Fruit fly (Drosophila melanogaster) whole organism, embryonic: Measurements from ENCODE around the gene CtsF.

Experiments
- Aef1 ChIP-seq: fragments of 200-800 bp; sonication (Bioruptor generic); IDR thresholded peaks from 3 replicates; pipeline ENCODE4 v1.3.6; 2022; ENCODE audit warnings: missing biosample characterization, missing genetic modification characterization
- B-H2 ChIP-seq: fragments of 200-800 bp; sonication (Bioruptor generic); optimal IDR thresholded peaks from 2 replicates; lab custom pipeline; 2018; ENCODE audit warnings: missing biosample characterization, mild to moderate bottlenecking, missing genetic modification characterization
- CG11504 ChIP-seq: fragments of 200-800 bp; sonication (Bioruptor generic); optimal IDR thresholded peaks from 3 replicates; lab custom pipeline; 2019; ENCODE audit warnings: missing biosample characterization, mild to moderate bottlenecking, missing genetic modification characterization, moderate library complexity
- CG1233 ChIP-seq: fragments of 200-800 bp; sonication (Bioruptor generic); optimal IDR thresholded peaks from 4 replicates; lab custom pipeline; 2018; ENCODE audit warnings: missing biosample characterization, mild to moderate bottlenecking, missing genetic modification characterization
- CG12942 ChIP-seq: fragments of 200-800 bp; sonication (Bioruptor generic); optimal IDR thresholded peaks from 3 replicates; lab custom pipeline; 2016; ENCODE audit warnings: missing biosample characterization, missing genetic modification characterization
- CG13296 ChIP-seq: fragments of 200-800 bp; sonication (Bioruptor generic); optimal IDR thresholded peaks from 3 replicates; lab custom pipeline; 2018; ENCODE audit warnings: missing biosample characterization, mild to moderate bottlenecking, missing genetic modification characterization
- CG14860 ChIP-seq: fragments of 200-800 bp; sonication (Bioruptor generic); IDR thresholded peaks from 3 replicates; pipeline ENCODE4 v1.3.6; 2022; ENCODE audit warnings: missing biosample characterization, missing genetic modification characterization; ENCODE audit not compliant: partially characterized antibody
- CG16813 ChIP-seq: fragments of 200-800 bp; sonication (Bioruptor generic); IDR thresholded peaks from 3 replicates; pipeline ENCODE4 v1.3.6; 2022; ENCODE audit warnings: missing biosample characterization, missing genetic modification characterization; ENCODE audit not compliant: partially characterized antibody
- CG16815 ChIP-seq: fragments of 200-800 bp; sonication (Bioruptor generic); optimal IDR thresholded peaks from 3 replicates; lab custom pipeline; 2017; ENCODE audit warnings: missing biosample characterization, mild to moderate bottlenecking, missing genetic modification characterization
- CG18262 ChIP-seq: fragments of 200-800 bp; optimal IDR thresholded peaks from 3 replicates; lab custom pipeline; 2019; ENCODE audit warnings: missing biosample characterization, mild to moderate bottlenecking, missing genetic modification characterization, moderate library complexity
- CG18619 ChIP-seq: fragments of 200-800 bp; sonication (Bioruptor generic); optimal IDR thresholded peaks from 3 replicates; lab custom pipeline; 2017; ENCODE audit warnings: missing biosample characterization, mild to moderate bottlenecking, missing genetic modification characterization
- CG2129 ChIP-seq: fragments of 200-800 bp; sonication (Bioruptor generic); IDR thresholded peaks from 2 replicates; pipeline ENCODE4 v1.3.6; 2022; ENCODE audit warnings: missing biosample characterization, missing genetic modification characterization; ENCODE audit not compliant: partially characterized antibody
- CG2678 ChIP-seq: fragments of 200-800 bp; sonication (Bioruptor generic); optimal IDR thresholded peaks from 3 replicates; lab custom pipeline; 2019; ENCODE audit warnings: missing biosample characterization, mild to moderate bottlenecking, missing genetic modification characterization, moderate library complexity
- CG30403 ChIP-seq: fragments of 200-800 bp; sonication (Bioruptor generic); optimal IDR thresholded peaks from 3 replicates; lab custom pipeline; 2016; ENCODE audit warnings: missing biosample characterization, missing genetic modification characterization
- CG34224 ChIP-seq: fragments of 200-800 bp; sonication (Bioruptor generic); IDR thresholded peaks from 3 replicates; pipeline ENCODE4 v1.3.6; 2022; ENCODE audit warnings: missing biosample characterization, missing genetic modification characterization; ENCODE audit not compliant: partially characterized antibody
- CG3995 ChIP-seq: fragments of 200-800 bp; sonication (Bioruptor generic); optimal IDR thresholded peaks from 3 replicates; lab custom pipeline; 2016; ENCODE audit warnings: missing biosample characterization, missing genetic modification characterization
- CG4730 ChIP-seq: fragments of 200-800 bp; sonication (Bioruptor generic); IDR thresholded peaks from 2 replicates; pipeline ENCODE4 v1.3.6; 2022; ENCODE audit warnings: missing biosample characterization, missing genetic modification characterization
- CG9727 ChIP-seq: fragments of 200-800 bp; sonication (Bioruptor generic); optimal IDR thresholded peaks from 3 replicates; lab custom pipeline; 2017; ENCODE audit warnings: missing biosample characterization, mild to moderate bottlenecking, missing genetic modification characterization
- CTCF ChIP-seq: fragments of 200-800 bp; sonication (Bioruptor generic); optimal IDR thresholded peaks from 2 replicates; lab custom pipeline; 2017; ENCODE audit warnings: missing biosample characterization, mild to moderate bottlenecking, missing genetic modification characterization, moderate library complexity
- D ChIP-seq, 2 experiments: fragments of 200-800 bp in 1 of 2; fragments of >200 bp in 1 of 2; sonication (Bioruptor generic) in 1 of 2; optimal IDR thresholded peaks; 2 replicates in 1 of 2; 3 replicates in 1 of 2; lab custom pipeline; 2017; ENCODE audit warnings: mild to moderate bottlenecking in 1 of 2, missing biosample characterization in 1 of 2, missing genetic modification characterization in 1 of 2, missing genetic modification reagents in 1 of 2
- Dll ChIP-seq: fragments of 200-800 bp; sonication (Bioruptor generic); IDR thresholded peaks from 4 replicates; pipeline ENCODE4 v1.3.6; 2022; ENCODE audit warnings: missing biosample characterization, missing genetic modification characterization; ENCODE audit not compliant: partially characterized antibody
- Eip74EF ChIP-seq, 2 experiments: fragments of 200-800 bp in 1 of 2; fragments of >200 bp in 1 of 2; sonication (Bioruptor generic) in 1 of 2; optimal IDR thresholded peaks; 2 replicates each; lab custom pipeline; 2017 to 2019; ENCODE audit warnings: missing biosample characterization in 2 of 2, missing genetic modification characterization in 2 of 2, mild to moderate bottlenecking in 1 of 2, moderate library complexity in 1 of 2
- Gsc ChIP-seq: fragments of 200-800 bp; sonication (Bioruptor generic); IDR thresholded peaks from 2 replicates; pipeline ENCODE4 v1.3.6; 2022; ENCODE audit warnings: missing biosample characterization, missing genetic modification characterization
- Hr51 ChIP-seq, 2 experiments: fragments of 200-800 bp; sonication (Bioruptor generic); optimal IDR thresholded peaks; 2 replicates in 1 of 2; 3 replicates in 1 of 2; lab custom pipeline; 2016 to 2018; ENCODE audit warnings: missing biosample characterization in 2 of 2, missing genetic modification characterization in 2 of 2, mild to moderate bottlenecking in 1 of 2, moderate library complexity in 1 of 2
- Lpt ChIP-seq: fragments of >200 bp; optimal IDR thresholded peaks from 2 replicates; lab custom pipeline; 2018; ENCODE audit warnings: missing biosample characterization, missing genetic modification characterization
- Meics ChIP-seq: fragments of 200-800 bp; sonication (Bioruptor generic); optimal IDR thresholded peaks from 2 replicates; lab custom pipeline; 2017; ENCODE audit warnings: missing biosample characterization, mild to moderate bottlenecking, missing genetic modification characterization
- NC2β ChIP-seq: fragments of 200-800 bp; sonication (Bioruptor generic); optimal IDR thresholded peaks from 2 replicates; lab custom pipeline; 2016; ENCODE audit warnings: missing biosample characterization, missing genetic modification characterization
- Rx ChIP-seq: fragments of 200-800 bp; sonication (Bioruptor generic); IDR thresholded peaks from 2 replicates; pipeline ENCODE4 v1.3.6; 2022; ENCODE audit warnings: missing biosample characterization, missing genetic modification characterization
- Sry-δ ChIP-seq: fragments of 200-800 bp; sonication (Bioruptor generic); optimal IDR thresholded peaks from 2 replicates; lab custom pipeline; 2016; ENCODE audit warnings: missing biosample characterization, missing genetic modification characterization
- Taf1 ChIP-seq: fragments of 200-800 bp; sonication (Bioruptor generic); IDR thresholded peaks from 2 replicates; pipeline ENCODE4 v1.3.6; 2022; ENCODE audit warnings: missing biosample characterization, missing genetic modification characterization
- cas ChIP-seq: fragments of 200-800 bp; sonication (Bioruptor generic); IDR thresholded peaks from 2 replicates; pipeline ENCODE4 v1.3.6; 2022; ENCODE audit warnings: missing biosample characterization, missing genetic modification characterization
- croc ChIP-seq: fragments of 200-800 bp; sonication (Bioruptor generic); conservative IDR thresholded peaks from 3 replicates; pipeline ENCODE4 v1.3.6; 2022; ENCODE audit warnings: missing biosample characterization, missing genetic modification characterization
- danr ChIP-seq: fragments of 200-800 bp; sonication (Bioruptor generic); IDR thresholded peaks from 2 replicates; pipeline ENCODE4 v1.3.6; 2022; ENCODE audit warnings: missing biosample characterization, missing genetic modification characterization
- ems ChIP-seq: fragments of 200-800 bp; sonication (Bioruptor generic); optimal IDR thresholded peaks from 3 replicates; lab custom pipeline; 2016; ENCODE audit warnings: missing biosample characterization, missing genetic modification characterization
- en ChIP-seq: fragments of 200-800 bp; sonication (Bioruptor generic); optimal IDR thresholded peaks from 2 replicates; lab custom pipeline; 2016; ENCODE audit warnings: missing biosample characterization, missing genetic modification characterization
- ewg ChIP-seq: fragments of 200-800 bp; sonication (Bioruptor generic); optimal IDR thresholded peaks from 3 replicates; lab custom pipeline; 2017; ENCODE audit warnings: mild to moderate bottlenecking, missing biosample characterization, missing genetic modification reagents, missing genetic modification characterization
- fd64A ChIP-seq: fragments of 200-800 bp; sonication (Bioruptor generic); optimal IDR thresholded peaks from 3 replicates; lab custom pipeline; 2018; ENCODE audit warnings: missing biosample characterization, mild to moderate bottlenecking, missing genetic modification characterization
- gcm ChIP-seq: fragments of 200-800 bp; sonication (Bioruptor generic); optimal IDR thresholded peaks from 2 replicates; lab custom pipeline; 2019; ENCODE audit warnings: missing biosample characterization, mild to moderate bottlenecking, missing genetic modification characterization, moderate library complexity
- gem ChIP-seq: fragments of 200-800 bp; sonication (Bioruptor generic); optimal IDR thresholded peaks from 2 replicates; lab custom pipeline; 2019; ENCODE audit warnings: missing biosample characterization, mild to moderate bottlenecking, missing genetic modification characterization, moderate library complexity
- ken ChIP-seq: fragments of 200-800 bp; sonication (Bioruptor generic); IDR thresholded peaks from 3 replicates; pipeline ENCODE4 v1.3.6; 2022; ENCODE audit warnings: missing biosample characterization, missing genetic modification characterization
- mam ChIP-seq: fragments of 200-800 bp; sonication (Bioruptor generic); optimal IDR thresholded peaks from 3 replicates; lab custom pipeline; 2016; ENCODE audit warnings: missing biosample characterization, missing genetic modification characterization
- onecut ChIP-seq: fragments of 200-800 bp; sonication (Bioruptor generic); IDR thresholded peaks from 2 replicates; pipeline ENCODE4 v1.3.6; 2022; ENCODE audit warnings: missing biosample characterization, missing genetic modification characterization
- pita ChIP-seq: fragments of 200-800 bp; sonication (Bioruptor generic); optimal IDR thresholded peaks from 2 replicates; lab custom pipeline; 2017; ENCODE audit warnings: missing biosample characterization, mild to moderate bottlenecking, missing genetic modification characterization
- psq ChIP-seq: fragments of 200-800 bp; sonication (Bioruptor generic); optimal IDR thresholded peaks from 2 replicates; lab custom pipeline; 2017; ENCODE audit warnings: missing biosample characterization, missing genetic modification characterization
- pum ChIP-seq: fragments of 200-800 bp; sonication (Bioruptor generic); optimal IDR thresholded peaks from 2 replicates; lab custom pipeline; 2016; ENCODE audit warnings: missing biosample characterization, missing genetic modification characterization
- scrt ChIP-seq: fragments of 200-800 bp; sonication (Bioruptor generic); optimal IDR thresholded peaks from 2 replicates; lab custom pipeline; 2018; ENCODE audit warnings: missing biosample characterization, mild to moderate bottlenecking, missing genetic modification characterization, moderate library complexity
- sens-2 ChIP-seq: fragments of 200-800 bp; sonication (Bioruptor generic); IDR thresholded peaks from 2 replicates; pipeline ENCODE4 v1.3.6; 2022; ENCODE audit warnings: missing biosample characterization, missing genetic modification characterization
- shn ChIP-seq: fragments of 200-800 bp; sonication (Bioruptor generic); optimal IDR thresholded peaks from 3 replicates; lab custom pipeline; 2016; ENCODE audit warnings: missing biosample characterization, missing genetic modification characterization
- tin ChIP-seq: fragments of 200-800 bp; sonication (Bioruptor generic); optimal IDR thresholded peaks from 3 replicates; lab custom pipeline; 2016; ENCODE audit warnings: missing biosample characterization, missing genetic modification characterization
- trh ChIP-seq: fragments of 200-800 bp; sonication (Bioruptor generic); optimal IDR thresholded peaks from 2 replicates; lab custom pipeline; 2016; ENCODE audit warnings: missing biosample characterization, missing genetic modification characterization

Gene CtsF

DNA sequence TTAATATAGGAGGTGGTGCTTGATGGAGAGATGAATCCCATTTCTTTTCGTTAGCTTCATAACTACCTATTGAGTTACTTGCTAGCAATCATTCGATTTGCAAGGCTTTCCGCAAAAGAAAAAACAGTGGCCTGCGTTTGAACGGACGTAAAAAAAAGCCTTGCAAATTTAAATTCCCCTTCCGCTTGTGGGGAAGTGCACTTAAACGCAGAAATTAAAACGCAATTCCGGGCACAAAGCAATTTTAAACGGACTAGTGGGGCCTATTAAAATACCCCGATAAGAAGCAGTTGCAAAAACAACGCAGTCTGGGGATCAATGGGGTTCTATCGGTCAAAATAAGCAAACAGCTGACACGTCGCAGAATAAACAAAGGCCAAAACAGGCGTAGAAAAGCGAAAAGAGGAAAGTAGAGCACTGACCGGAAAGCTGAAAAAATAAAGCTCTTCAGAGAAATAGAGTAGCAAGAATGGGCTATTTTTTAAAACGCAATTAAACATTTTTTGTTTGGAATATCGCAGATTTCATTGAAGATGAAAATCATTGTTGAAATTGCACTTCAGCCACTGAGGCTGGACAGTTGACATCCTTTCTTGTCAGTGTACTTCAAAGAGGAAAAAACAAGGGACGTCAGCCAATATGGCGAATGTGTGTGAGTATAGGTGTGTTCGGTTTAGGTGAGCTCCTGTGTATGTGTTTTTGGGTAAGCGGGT lies 859 bp downstream of the CtsF start (continued):
- no peak for TF ChIP-seq Sry-δ (GFP tag; lab: Kevin White, UChicago)
- TF ChIP-seq CG11504 (tag; lab: Kevin White, UChicago) = peak; percentile 5
- TF ChIP-seq pita (GFP tag; lab: Kevin White, UChicago) = no peak
- no peak for TF ChIP-seq Dll (GFP tag; lab: Robert Waterston, UW)
- no peak for TF ChIP-seq fd64A (GFP tag; lab: Kevin White, UChicago)
- TF ChIP-seq Eip74EF (GFP tag; optimal IDR thresholded peaks at IDR 0.05; lab: Kevin White, UChicago) = no peak
- no peak for TF ChIP-seq tin
- TF ChIP-seq en (GFP tag; lab: Kevin White, UChicago) = no peak
- TF ChIP-seq CG4730 = no peak
- no peak for TF ChIP-seq onecut (GFP tag; lab: Robert Waterston, UW)
- no peak for TF ChIP-seq Rx (GFP tag; lab: Robert Waterston, UW)
- no peak for TF ChIP-seq CG3995 (GFP tag; lab: Kevin White, UChicago)
- TF ChIP-seq Aef1 (GFP tag; lab: Robert Waterston, UW) = no peak
- TF ChIP-seq trh (GFP tag; lab: Kevin White, UChicago) = no peak
- no peak for TF ChIP-seq CG34224 (GFP tag; lab: Robert Waterston, UW)
- no peak for TF ChIP-seq gcm
- TF ChIP-seq CG13296 (GFP tag; lab: Kevin White, UChicago) = no peak
- no peak for TF ChIP-seq croc (GFP tag; lab: Robert Waterston, UW)
- no peak for TF ChIP-seq CG16813 (GFP tag; lab: Robert Waterston, UW)
- TF ChIP-seq Hr51 (GFP tag; optimal IDR thresholded peaks at IDR 0.05; lab: Kevin White, UChicago) = no peak
- peak; percentile 8 for TF ChIP-seq CG9727 (GFP tag; lab: Kevin White, UChicago)
- no peak for TF ChIP-seq Gsc (GFP tag; lab: Robert Waterston, UW)
- no peak for TF ChIP-seq scrt
- no peak for TF ChIP-seq Taf1 (GFP tag; lab: Robert Waterston, UW)
- no peak for TF ChIP-seq CG2678 (tag; lab: Kevin White, UChicago)
- TF ChIP-seq NC2β (GFP tag; lab: Kevin White, UChicago) = no peak
- no peak for TF ChIP-seq gem (tag; lab: Kevin White, UChicago)
- no peak for TF ChIP-seq ken
- no peak for TF ChIP-seq sens-2 (GFP tag; lab: Robert Waterston, UW)
- TF ChIP-seq Lpt (GFP tag; lab: Kevin White, UChicago) = no peak
- no peak for TF ChIP-seq CG18619 (GFP tag; lab: Kevin White, UChicago)
- TF ChIP-seq psq (GFP tag; lab: Kevin White, UChicago) = no peak
- no peak for TF ChIP-seq Meics (GFP tag; lab: Kevin White, UChicago)
- TF ChIP-seq ewg (GFP tag; lab: Kevin White, UChicago) = no peak
- no peak for TF ChIP-seq cas (GFP tag; lab: Robert Waterston, UW)
- TF ChIP-seq B-H2 (GFP tag; lab: Kevin White, UChicago) = no peak
- peak; percentile 1 for TF ChIP-seq CG30403
- TF ChIP-seq mam (GFP tag; lab: Kevin White, UChicago) = peak; percentile 28
- no peak for TF ChIP-seq CG1233 (GFP tag; lab: Kevin White, UChicago)
- TF ChIP-seq CG18262 (tag; lab: Kevin White, UChicago) = no peak
- TF ChIP-seq shn (GFP tag; lab: Kevin White, UChicago) = peak; percentile 9
- no peak for TF ChIP-seq pum (GFP tag; lab: Kevin White, UChicago)
- TF ChIP-seq CG2129 (GFP tag; lab: Robert Waterston, UW) = no peak
- no peak for TF ChIP-seq D (optimal IDR thresholded peaks at IDR 0.05; lab: Kevin White, UChicago)
- no peak for TF ChIP-seq D (GFP tag; optimal IDR thresholded peaks at IDR 0.05; lab: Kevin White, UChicago)
- no peak for TF ChIP-seq danr (GFP tag; lab: Robert Waterston, UW)
- TF ChIP-seq CG12942 (GFP tag; lab: Kevin White, UChicago) = no peak
- TF ChIP-seq CG16815 (GFP tag; lab: Kevin White, UChicago) = no peak
- TF ChIP-seq CG14860 (GFP tag; lab: Robert Waterston, UW) = no peak
- no peak for TF ChIP-seq ems (GFP tag; lab: Kevin White, UChicago)
- TF ChIP-seq CTCF (GFP tag; lab: Kevin White, UChicago) = no peak
